Worm (Caenorhabditis elegans): Measurements from ENCODE around the gene enri-2.

enri-2 gene

ce11 chrX:14565245-14565644 is 19.6 kb downstream of the enri-2 start:
- TF ChIP-seq lsy-2 (tag; optimal IDR thresholded peaks at IDR 0.05): no peak

ce11 chrX:14566047-14566446 is 20.4 kb downstream of the enri-2 start:
- no peak for TF ChIP-seq elt-1 (tag; optimal IDR thresholded peaks at IDR 0.05; ENCODE audit: borderline replicate concordance, insufficient read depth)
- TF ChIP-seq ztf-11 (tag; optimal IDR thresholded peaks at IDR 0.05): no peak
- peak; percentile 95 for TF ChIP-seq hlh-1 (tag; optimal IDR thresholded peaks at IDR 0.05)
- no peak for TF ChIP-seq nhr-76 (tag; optimal IDR thresholded peaks at IDR 0.05)
- no peak for TF ChIP-seq ces-1 (GFP tag; optimal IDR thresholded peaks at IDR 0.05)
- TF ChIP-seq nhr-28 (tag; optimal IDR thresholded peaks at IDR 0.05): no peak
- no peak for TF ChIP-seq blmp-1 (tag; optimal IDR thresholded peaks at IDR 0.05)
- TF ChIP-seq pha-4 (tag; optimal IDR thresholded peaks at IDR 0.05): no peak
- TF ChIP-seq unc-39 (tag; optimal IDR thresholded peaks at IDR 0.05): no peak
- TF ChIP-seq sptf-1 (tag; optimal IDR thresholded peaks at IDR 0.05): no peak
- peak; percentile 45 for TF ChIP-seq unc-62 (GFP tag; optimal IDR thresholded peaks at IDR 0.05)
- TF ChIP-seq cnd-1 (tag; optimal IDR thresholded peaks at IDR 0.05): no peak
- no peak for TF ChIP-seq sem-2 (GFP tag; optimal IDR thresholded peaks at IDR 0.05)
- TF ChIP-seq snpc-4 (tag; optimal IDR thresholded peaks at IDR 0.05): no peak
- TF ChIP-seq mab-5 (tag; optimal IDR thresholded peaks at IDR 0.05): no peak
- no peak for TF ChIP-seq drap-1 (GFP tag; optimal IDR thresholded peaks at IDR 0.05)
- no peak for TF ChIP-seq tbx-8 (GFP tag; optimal IDR thresholded peaks at IDR 0.05)
- no peak for TF ChIP-seq ham-2 (GFP tag; optimal IDR thresholded peaks at IDR 0.05)
- TF ChIP-seq unc-120 (tag; optimal IDR thresholded peaks at IDR 0.05; ENCODE audit: poor library complexity, severe bottlenecking): peak; percentile 24
- TF ChIP-seq ceh-83 (GFP tag; optimal IDR thresholded peaks at IDR 0.05): no peak
- TF ChIP-seq lsy-2 (tag; optimal IDR thresholded peaks at IDR 0.05): no peak

- TF ChIP-seq tbx-8 (GFP tag; optimal IDR thresholded peaks at IDR 0.05) (no peak), sptf-1 (tag; optimal IDR thresholded peaks at IDR 0.05) (no peak), unc-62 (GFP tag; optimal IDR thresholded peaks at IDR 0.05) (no peak)
Measured at ce11 chrX:14568258-14568763, 22.7 kb downstream of the enri-2 start.

- peak; percentile 13 for TF ChIP-seq cnd-1 (tag; optimal IDR thresholded peaks at IDR 0.05)
- TF ChIP-seq lsy-2 (tag; optimal IDR thresholded peaks at IDR 0.05): no peak
- TF ChIP-seq sptf-1 (tag; optimal IDR thresholded peaks at IDR 0.05): peak; percentile 56
- no peak for TF ChIP-seq M03D4.4 (tag; optimal IDR thresholded peaks at IDR 0.05)
- TF ChIP-seq nhr-237 (tag; optimal IDR thresholded peaks at IDR 0.05): peak; percentile 13
Measured at ce11 chrX:14571277-14571676, 25.6 kb downstream of the enri-2 start.

ce11 chrX:14572419-14572818 is 26.8 kb downstream of the enri-2 start, which contains the start of gene lron-1:
lron-1 (plus strand) TSS chrX:14572719.
- TF ChIP-seq nhr-28 (tag; optimal IDR thresholded peaks at IDR 0.05) (no peak), sem-2 (GFP tag; optimal IDR thresholded peaks at IDR 0.05) (no peak), elt-3 (tag; optimal IDR thresholded peaks at IDR 0.05) (no peak)

ce11 chrX:14575920-14576319 is 30.3 kb downstream of the enri-2 start:
- TF ChIP-seq drap-1 (GFP tag; optimal IDR thresholded peaks at IDR 0.05) (no peak), elt-3 (tag; optimal IDR thresholded peaks at IDR 0.05) (no peak), unc-62 (GFP tag; optimal IDR thresholded peaks at IDR 0.05) (peak; percentile 86), nhr-2 (tag; optimal IDR thresholded peaks at IDR 0.05) (peak; percentile 78), elt-1 (tag; optimal IDR thresholded peaks at IDR 0.05; ENCODE audit: borderline replicate concordance, insufficient read depth) (peak; percentile 82)

ce11 chrX:14577579-14578127 is 32.0 kb downstream of the enri-2 start, which contains the start of gene let-4:
let-4 (plus strand) TSS chrX:14577935.
- no peak for TF ChIP-seq cnd-1 (tag; optimal IDR thresholded peaks at IDR 0.05)
- peak; percentile 59 for TF ChIP-seq sptf-1 (tag; optimal IDR thresholded peaks at IDR 0.05)
- peak; percentile 44 for TF ChIP-seq nhr-2 (tag; optimal IDR thresholded peaks at IDR 0.05)
- no peak for TF ChIP-seq nhr-28 (tag; optimal IDR thresholded peaks at IDR 0.05)
- no peak for TF ChIP-seq pha-4 (tag; optimal IDR thresholded peaks at IDR 0.05)
- TF ChIP-seq nhr-237 (tag; optimal IDR thresholded peaks at IDR 0.05): no peak
- TF ChIP-seq lin-13 (tag; optimal IDR thresholded peaks at IDR 0.05): no peak
- TF ChIP-seq tbx-8 (GFP tag; optimal IDR thresholded peaks at IDR 0.05): no peak
- no peak for TF ChIP-seq nhr-12 (tag; optimal IDR thresholded peaks at IDR 0.05)
- no peak for TF ChIP-seq blmp-1 (tag; optimal IDR thresholded peaks at IDR 0.05)
- TF ChIP-seq hlh-1 (tag; optimal IDR thresholded peaks at IDR 0.05): no peak
- TF ChIP-seq nhr-76 (tag; optimal IDR thresholded peaks at IDR 0.05): no peak
- no peak for TF ChIP-seq lsy-2 (tag; optimal IDR thresholded peaks at IDR 0.05)
- TF ChIP-seq elt-3 (tag; optimal IDR thresholded peaks at IDR 0.05): no peak
- no peak for TF ChIP-seq elt-1 (tag; optimal IDR thresholded peaks at IDR 0.05; ENCODE audit: borderline replicate concordance, insufficient read depth)
- no peak for TF ChIP-seq mab-5 (tag; optimal IDR thresholded peaks at IDR 0.05)
- no peak for TF ChIP-seq lin-32 (GFP tag; optimal IDR thresholded peaks at IDR 0.05)
- no peak for TF ChIP-seq snpc-4 (tag; optimal IDR thresholded peaks at IDR 0.05)
- TF ChIP-seq unc-39 (tag; optimal IDR thresholded peaks at IDR 0.05): no peak
- TF ChIP-seq ces-1 (GFP tag; optimal IDR thresholded peaks at IDR 0.05): no peak
- no peak for TF ChIP-seq ceh-39 (tag; optimal IDR thresholded peaks at IDR 0.05)
- TF ChIP-seq ham-2 (GFP tag; optimal IDR thresholded peaks at IDR 0.05): peak; percentile 96
- no peak for TF ChIP-seq flh-1 (GFP tag; optimal IDR thresholded peaks at IDR 0.05)
- TF ChIP-seq ceh-43 (GFP tag; optimal IDR thresholded peaks at IDR 0.05): no peak
- TF ChIP-seq ceh-83 (GFP tag; optimal IDR thresholded peaks at IDR 0.05): peak; percentile 28
- peak; percentile 20 for TF ChIP-seq mls-2 (tag; optimal IDR thresholded peaks at IDR 0.05)
- TF ChIP-seq sem-2 (GFP tag; optimal IDR thresholded peaks at IDR 0.05): no peak
- TF ChIP-seq drap-1 (GFP tag; optimal IDR thresholded peaks at IDR 0.05): no peak
- peak; percentile 2 for TF ChIP-seq M03D4.4 (tag; optimal IDR thresholded peaks at IDR 0.05)
- no peak for TF ChIP-seq unc-120 (tag; optimal IDR thresholded peaks at IDR 0.05; ENCODE audit: poor library complexity, severe bottlenecking)

Data from whole organism, mixed stage, embryonic.